Worm (Caenorhabditis elegans) whole organism, L3 larva: ENCODE measurements around the gene umps-1.

Experiments
- R02D3.7 ChIP-seq: fragments of 150-350 bp; optimal IDR thresholded peaks from 2 replicates; lab custom pipeline; 2014; ENCODE audit warnings: missing biosample characterization, missing genetic modification characterization
- ceh-28 ChIP-seq: fragments of 150-350 bp; optimal IDR thresholded peaks from 2 replicates; lab custom pipeline; 2014; ENCODE audit warnings: missing biosample characterization, missing genetic modification reagents, missing genetic modification characterization
- ceh-82 ChIP-seq: fragments of 150-350 bp; optimal IDR thresholded peaks from 2 replicates; lab custom pipeline; 2014; ENCODE audit warnings: missing biosample characterization, missing genetic modification characterization
- ceh-9 ChIP-seq: sonication (generic microtip); optimal IDR thresholded peaks from 2 replicates; lab custom pipeline; 2018; ENCODE audit warnings: missing biosample characterization, missing genetic modification characterization
- daf-12 ChIP-seq: fragments of 150-350 bp; optimal IDR thresholded peaks from 2 replicates; lab custom pipeline; 2014; ENCODE audit warnings: missing biosample characterization, missing genetic modification reagents, missing genetic modification characterization
- egl-27 ChIP-seq: sonication (generic microtip); optimal IDR thresholded peaks from 4 replicates; lab custom pipeline; 2017; ENCODE audit warnings: missing biosample characterization, missing genetic modification reagents, missing genetic modification characterization
- egl-5 ChIP-seq: fragments of 150-350 bp; optimal IDR thresholded peaks from 2 replicates; lab custom pipeline; 2017; ENCODE audit warnings: missing biosample characterization, missing genetic modification reagents, missing genetic modification characterization, inconsistent platforms
- elt-1 ChIP-seq: fragments of 150-350 bp; optimal IDR thresholded peaks from 2 replicates; lab custom pipeline; 2014; ENCODE audit warnings: missing biosample characterization, missing genetic modification characterization
- elt-2 ChIP-seq: sonication (generic microtip); optimal IDR thresholded peaks from 2 replicates; lab custom pipeline; 2016; ENCODE audit warnings: missing genetic modification reagents, mild to moderate bottlenecking, missing genetic modification characterization, missing compliant biosample characterization
- eor-1 ChIP-seq, 2 experiments: fragments of 150-350 bp; optimal IDR thresholded peaks; 2 replicates each; lab custom pipeline; 2014 to 2018; ENCODE audit warnings: missing biosample characterization in 2 of 2, missing genetic modification characterization in 2 of 2
- fkh-10 ChIP-seq: sonication (generic microtip); optimal IDR thresholded peaks from 2 replicates; lab custom pipeline; 2017; ENCODE audit warnings: missing biosample characterization, missing genetic modification reagents, missing genetic modification characterization
- fkh-2 ChIP-seq: fragments of 150-350 bp; optimal IDR thresholded peaks from 2 replicates; lab custom pipeline; 2014; ENCODE audit warnings: missing biosample characterization, missing genetic modification reagents, missing genetic modification characterization
- hmg-11 ChIP-seq: sonication (generic microtip); optimal IDR thresholded peaks from 2 replicates; lab custom pipeline; 2016; ENCODE audit warnings: missing genetic modification characterization, missing compliant biosample characterization
- jun-1 ChIP-seq: fragments of 150-350 bp; optimal IDR thresholded peaks from 2 replicates; lab custom pipeline; 2014; ENCODE audit warnings: missing biosample characterization, missing genetic modification reagents, missing genetic modification characterization
- lin-15B ChIP-seq: fragments of 150-350 bp; optimal IDR thresholded peaks from 2 replicates; lab custom pipeline; 2014; ENCODE audit warnings: missing biosample characterization, missing genetic modification characterization
- lin-39 ChIP-seq: fragments of 150-350 bp; optimal IDR thresholded peaks from 2 replicates; lab custom pipeline; 2018; ENCODE audit warnings: missing biosample characterization, missing genetic modification reagents, missing genetic modification characterization
- mdl-1 ChIP-seq: fragments of 150-350 bp; optimal IDR thresholded peaks from 2 replicates; lab custom pipeline; 2014; ENCODE audit warnings: missing biosample characterization, missing genetic modification characterization
- mml-1 ChIP-seq: fragments of 150-350 bp; sonication (generic microtip); optimal IDR thresholded peaks from 3 replicates; lab custom pipeline; 2014; ENCODE audit warnings: missing biosample characterization, missing genetic modification characterization
- nfya-1 ChIP-seq: sonication (generic microtip); optimal IDR thresholded peaks from 2 replicates; lab custom pipeline; 2017; ENCODE audit warnings: missing genetic modification characterization, mild to moderate bottlenecking, missing compliant biosample characterization, antibody characterized with exemption, moderate library complexity; ENCODE audit not compliant: insufficient read depth
- nhr-11 ChIP-seq: fragments of 150-350 bp; optimal IDR thresholded peaks from 2 replicates; lab custom pipeline; 2014; ENCODE audit warnings: missing biosample characterization, missing genetic modification characterization
- nhr-12 ChIP-seq: fragments of 150-350 bp; optimal IDR thresholded peaks from 2 replicates; lab custom pipeline; 2014; ENCODE audit warnings: missing biosample characterization, missing genetic modification characterization
- nhr-23 ChIP-seq: fragments of 150-350 bp; optimal IDR thresholded peaks from 2 replicates; lab custom pipeline; 2014; ENCODE audit warnings: missing biosample characterization, missing genetic modification reagents, missing genetic modification characterization
- nhr-237 ChIP-seq: fragments of 150-350 bp; optimal IDR thresholded peaks from 2 replicates; lab custom pipeline; 2014; ENCODE audit warnings: missing biosample characterization, missing genetic modification characterization
- nhr-28 ChIP-seq: fragments of 150-350 bp; optimal IDR thresholded peaks from 2 replicates; lab custom pipeline; 2014; ENCODE audit warnings: missing biosample characterization, missing genetic modification characterization
- nhr-67 ChIP-seq: fragments of 150-350 bp; optimal IDR thresholded peaks from 2 replicates; lab custom pipeline; 2014; ENCODE audit warnings: missing biosample characterization, missing genetic modification characterization
- nhr-76 ChIP-seq: fragments of 150-350 bp; sonication (generic microtip); optimal IDR thresholded peaks from 5 replicates; lab custom pipeline; 2014; ENCODE audit warnings: missing biosample characterization, missing genetic modification characterization
- nhr-77 ChIP-seq: fragments of 150-350 bp; optimal IDR thresholded peaks from 2 replicates; lab custom pipeline; 2014; ENCODE audit warnings: missing biosample characterization, missing genetic modification characterization
- pha-4 ChIP-seq: fragments of 150-350 bp; optimal IDR thresholded peaks from 2 replicates; lab custom pipeline; 2014; ENCODE audit warnings: missing biosample characterization, missing genetic modification reagents, missing genetic modification characterization
- pqm-1 ChIP-seq: fragments of 150-350 bp; optimal IDR thresholded peaks from 2 replicates; lab custom pipeline; 2017; ENCODE audit warnings: missing biosample characterization, missing genetic modification characterization, inconsistent platforms
- sea-2 ChIP-seq: fragments of 150-350 bp; sonication (generic microtip); optimal IDR thresholded peaks from 4 replicates; lab custom pipeline; 2014; ENCODE audit warnings: missing biosample characterization, missing genetic modification reagents, missing genetic modification characterization
- skn-1 ChIP-seq: fragments of 150-350 bp; optimal IDR thresholded peaks from 2 replicates; lab custom pipeline; 2014; ENCODE audit warnings: missing biosample characterization, missing genetic modification characterization
- snpc-4 ChIP-seq: fragments of 150-350 bp; optimal IDR thresholded peaks from 2 replicates; lab custom pipeline; 2014; ENCODE audit warnings: missing biosample characterization, missing genetic modification characterization
- unc-39 ChIP-seq: sonication (generic microtip); optimal IDR thresholded peaks from 4 replicates; lab custom pipeline; 2017; ENCODE audit warnings: missing biosample characterization, missing genetic modification characterization
- unc-62 ChIP-seq: fragments of 150-350 bp; sonication (generic microtip); optimal IDR thresholded peaks from 4 replicates; lab custom pipeline; 2014; ENCODE audit warnings: missing biosample characterization, missing genetic modification reagents, missing genetic modification characterization

The umps-1 gene

ce11 chrIII:10355382-10355781, 2.1 kb downstream of the umps-1 start, which contains the start of gene spp-1:
Gene spp-1, minus strand, starts transcription at chrIII:10355668.
- TF ChIP-seq egl-5 (tag; lab: Kevin White, UChicago), result no peak
- TF ChIP-seq egl-27 (tag; lab: Kevin White, UChicago), result no peak
- TF ChIP-seq eor-1 (tag; optimal IDR thresholded peaks at IDR 0.05; lab: Kevin White, UChicago), result no peak
- TF ChIP-seq lin-39, result no peak
- TF ChIP-seq pqm-1 (tag; lab: Kevin White, UChicago), result peak; percentile 87
- TF ChIP-seq elt-2 (tag; lab: Kevin White, UChicago), result peak; percentile 94
- TF ChIP-seq nhr-77 (tag; lab: Kevin White, UChicago), result no peak
- no peak for TF ChIP-seq hmg-11 (tag; lab: Kevin White, UChicago)
- no peak for TF ChIP-seq nhr-28 (tag; lab: Kevin White, UChicago)
- TF ChIP-seq unc-39, result no peak
- TF ChIP-seq skn-1 (tag; lab: Kevin White, UChicago), result no peak
- no peak for TF ChIP-seq snpc-4
- TF ChIP-seq nhr-11 (tag; lab: Kevin White, UChicago), result no peak
- no peak for TF ChIP-seq ceh-9 (tag; lab: Kevin White, UChicago)
- TF ChIP-seq daf-12 (tag; lab: Kevin White, UChicago), result no peak
- TF ChIP-seq ceh-28 (tag; lab: Kevin White, UChicago), result peak; percentile 31
- peak; percentile 50 for TF ChIP-seq jun-1 (tag; lab: Kevin White, UChicago)
- no peak for TF ChIP-seq nhr-237 (tag; lab: Kevin White, UChicago)
- TF ChIP-seq pha-4 (tag; lab: Kevin White, UChicago), result peak; percentile 57
- TF ChIP-seq nhr-67 (tag; lab: Kevin White, UChicago), result no peak

- TF ChIP-seq elt-1 (no peak), elt-2 (tag; lab: Kevin White, UChicago) (peak; percentile 54), ceh-82 (tag; lab: Kevin White, UChicago) (no peak)
- TF ChIP-seq, all 47 proteins: peak for 1
These were observed 2.9 kb downstream of the umps-1 start for ce11 chrIII:10354591-10354990.

ce11 chrIII:10353423-10353822, 4.0 kb downstream of the umps-1 start:
- TF ChIP-seq mml-1, result no peak
- no peak for TF ChIP-seq egl-27 (tag; lab: Kevin White, UChicago)
- TF ChIP-seq fkh-10, result no peak
- TF ChIP-seq nhr-12, result no peak
- TF ChIP-seq eor-1 (tag; optimal IDR thresholded peaks at IDR 0.05; lab: Kevin White, UChicago), result no peak
- no peak for TF ChIP-seq mdl-1 (tag; lab: Kevin White, UChicago)
- no peak for TF ChIP-seq unc-62 (GFP tag; lab: Kevin White, UChicago)
- no peak for TF ChIP-seq jun-1 (tag; lab: Kevin White, UChicago)
- no peak for TF ChIP-seq fkh-2 (tag; lab: Kevin White, UChicago)
- no peak for TF ChIP-seq nhr-23
- no peak for TF ChIP-seq nfya-1 (tag; lab: Kevin White, UChicago)
- no peak for TF ChIP-seq daf-12 (tag; lab: Kevin White, UChicago)
- no peak for TF ChIP-seq R02D3.7 (tag; lab: Kevin White, UChicago)
- no peak for TF ChIP-seq skn-1 (tag; lab: Kevin White, UChicago)
- TF ChIP-seq ceh-82 (tag; lab: Kevin White, UChicago), result no peak
- TF ChIP-seq sea-2 (GFP tag; lab: Kevin White, UChicago), result no peak
- TF ChIP-seq pqm-1 (tag; lab: Kevin White, UChicago), result no peak

ce11 chrIII:10351595-10352207, 5.7 kb downstream of the umps-1 start, which contains the start of gene T07C4.3:
Gene T07C4.3, plus strand, starts transcription at chrIII:10352157.
- TF ChIP-seq lin-15B (no peak), ceh-28 (tag; lab: Kevin White, UChicago) (no peak)

- no peak for TF ChIP-seq nhr-12
- TF ChIP-seq nhr-67 (tag; lab: Kevin White, UChicago), result no peak
- TF ChIP-seq nhr-76, result no peak
- TF ChIP-seq mdl-1 (tag; lab: Kevin White, UChicago), result no peak
- no peak for TF ChIP-seq eor-1 (tag; optimal IDR thresholded peaks at IDR 0.05; lab: Kevin White, UChicago)
- no peak for TF ChIP-seq ceh-82 (tag; lab: Kevin White, UChicago)
- TF ChIP-seq unc-39, result no peak
- no peak for TF ChIP-seq unc-62 (GFP tag; lab: Kevin White, UChicago)
- TF ChIP-seq, all 47 proteins: peak for 0
These were observed 10.4 kb downstream of the umps-1 start, which contains the start of gene tbx-8 for ce11 chrIII:10347049-10347448. Gene tbx-8, plus strand, starts transcription at chrIII:10347349.
